Worm (Caenorhabditis elegans): Measurements from ENCODE around the gene snt-2.

- TF ChIP-seq ztf-22 (GFP tag; optimal IDR thresholded peaks at IDR 0.05) (no peak), lin-35 (GFP tag; optimal IDR thresholded peaks at IDR 0.05) (no peak), dpl-1 (GFP tag; optimal IDR thresholded peaks at IDR 0.05) (no peak), cebp-1 (GFP tag; IDR thresholded peaks at IDR 0.05) (no peak), cebp-1 (tag; optimal IDR thresholded peaks at IDR 0.05) (no peak), K12H6.12 (tag; optimal IDR thresholded peaks at IDR 0.05) (no peak), F57A8.1 (GFP tag; optimal IDR thresholded peaks at IDR 0.05) (no peak), nfya-1 (tag; optimal IDR thresholded peaks at IDR 0.05; ENCODE audit: borderline replicate concordance, insufficient read depth) (no peak), F57C9.4 (tag; optimal IDR thresholded peaks at IDR 0.05) (no peak), snpc-1.3 (tag; optimal IDR thresholded peaks at IDR 0.05; ENCODE audit: insufficient read depth) (no peak), ets-4 (GFP tag; optimal IDR thresholded peaks at IDR 0.05) (no peak), ama-1 (optimal IDR thresholded peaks at IDR 0.05) (no peak), ama-1 (GFP tag; optimal IDR thresholded peaks at IDR 0.05) (no peak)
Observed at ce11 chrIII:815845-816244, 22.3 kb upstream of the snt-2 start, which contains the start of gene dac-1.

Measured in whole organism, young adult.